Fruit fly (Drosophila melanogaster) whole organism, pupa: ENCODE measurements around the gene MtnC.

Experiments used
- CG13204 ChIP-seq: fragments of 200-800 bp; sonication (Bioruptor generic); optimal IDR thresholded peaks from 2 replicates; lab custom pipeline; 2018; ENCODE audit warnings: missing biosample characterization, mild to moderate bottlenecking, missing genetic modification characterization, moderate library complexity
- CG15710 ChIP-seq: fragments of 200-800 bp; sonication (Bioruptor generic); optimal IDR thresholded peaks from 2 replicates; lab custom pipeline; 2018; ENCODE audit warnings: missing biosample characterization, mild to moderate bottlenecking, missing genetic modification characterization, moderate library complexity
- CG4496 ChIP-seq: fragments of 200-800 bp; sonication (Bioruptor generic); IDR thresholded peaks from 3 replicates; pipeline ENCODE4 v1.3.6; 2022; ENCODE audit warnings: missing biosample characterization, missing genetic modification characterization
- CG8159 ChIP-seq: fragments of 200-800 bp; sonication (Bioruptor generic); optimal IDR thresholded peaks from 3 replicates; lab custom pipeline; 2018; ENCODE audit warnings: missing biosample characterization, mild to moderate bottlenecking, missing genetic modification characterization, moderate library complexity
- D1 ChIP-seq: fragments of 200-800 bp; sonication (Bioruptor generic); optimal IDR thresholded peaks from 2 replicates; lab custom pipeline; 2018; ENCODE audit warnings: missing biosample characterization, mild to moderate bottlenecking, missing genetic modification characterization, moderate library complexity
- fd96Ca ChIP-seq: fragments of 200-800 bp; sonication (Bioruptor generic); IDR thresholded peaks from 3 replicates; pipeline ENCODE4 v1.3.6; 2022; ENCODE audit warnings: missing biosample characterization, missing genetic modification characterization

dm6 chr3R:20316599-20316998 lies 43.5 kb upstream of the MtnC start:
- TF ChIP-seq CG13204 (GFP tag; lab: Kevin White, UChicago) (no peak), CG4496 (GFP tag; lab: Robert Waterston, UW) (no peak), CG15710 (tag; lab: Kevin White, UChicago) (no peak), CG8159 (no peak), fd96Ca (GFP tag; lab: Robert Waterston, UW) (no peak), D1 (tag; lab: Kevin White, UChicago) (no peak)
